Fruit fly (Drosophila melanogaster) whole organism, pupa: ENCODE measurements around the gene Hipk.
A peak's percentile ranks its signal among the peaks of the same experiment; 100 is the strongest.

Experiments
- CG13204 ChIP-seq: fragments of 200-800 bp; sonication (Bioruptor generic); optimal IDR thresholded peaks from 2 replicates; lab custom pipeline; 2018; ENCODE audit warnings: missing biosample characterization, mild to moderate bottlenecking, missing genetic modification characterization, moderate library complexity
- CG17806 ChIP-seq: fragments of 200-800 bp; sonication (Bioruptor generic); optimal IDR thresholded peaks from 2 replicates; lab custom pipeline; 2018; ENCODE audit warnings: missing biosample characterization, mild to moderate bottlenecking, missing genetic modification characterization, moderate library complexity
- CG8159 ChIP-seq: fragments of 200-800 bp; sonication (Bioruptor generic); optimal IDR thresholded peaks from 3 replicates; lab custom pipeline; 2018; ENCODE audit warnings: missing biosample characterization, mild to moderate bottlenecking, missing genetic modification characterization, moderate library complexity
- CG9948 ChIP-seq: fragments of 200-800 bp; sonication (Bioruptor generic); optimal IDR thresholded peaks from 2 replicates; lab custom pipeline; 2018; ENCODE audit warnings: missing biosample characterization, mild to moderate bottlenecking, missing genetic modification characterization, moderate library complexity
- D1 ChIP-seq: fragments of 200-800 bp; sonication (Bioruptor generic); optimal IDR thresholded peaks from 2 replicates; lab custom pipeline; 2018; ENCODE audit warnings: missing biosample characterization, mild to moderate bottlenecking, missing genetic modification characterization, moderate library complexity
- EcR ChIP-seq: fragments of 200-800 bp; sonication (Bioruptor generic); optimal IDR thresholded peaks from 3 replicates; lab custom pipeline; 2019; ENCODE audit warnings: missing biosample characterization, missing genetic modification characterization, mild to moderate bottlenecking, moderate library complexity, missing genetic modification reagents
- Pif1A ChIP-seq: fragments of 200-800 bp; sonication (Bioruptor generic); optimal IDR thresholded peaks from 3 replicates; lab custom pipeline; 2016; ENCODE audit warnings: missing biosample characterization, missing genetic modification characterization
- gl ChIP-seq: fragments of 200-800 bp; sonication (Bioruptor generic); optimal IDR thresholded peaks from 2 replicates; lab custom pipeline; 2018; ENCODE audit warnings: missing biosample characterization, mild to moderate bottlenecking, missing genetic modification characterization
- rn ChIP-seq: fragments of 200-800 bp; sonication (Bioruptor generic); IDR thresholded peaks from 2 replicates; pipeline ENCODE4 v1.3.6; 2022; ENCODE audit warnings: missing biosample characterization, missing genetic modification characterization

dm6 chr3L:622357-622834 is 79.5 kb downstream of the Hipk start:
- TF ChIP-seq gl (tag; lab: Kevin White, UChicago) (peak; percentile 64), Pif1A (GFP tag; lab: Kevin White, UChicago) (peak; percentile 67), CG17806 (tag; lab: Kevin White, UChicago) (peak; percentile 90), CG9948 (tag; lab: Kevin White, UChicago) (peak; percentile 94), D1 (peak; percentile 83), EcR (no peak), CG13204 (GFP tag; lab: Kevin White, UChicago) (peak; percentile 25), rn (GFP tag; lab: Robert Waterston, UW) (no peak), CG8159 (tag; lab: Kevin White, UChicago) (peak; percentile 93)
